Fruit fly (Drosophila melanogaster) whole organism, embryonic: ENCODE results near the gene CG17234.

ENCODE experiments used
- ATbp ChIP-seq: fragments of 200-800 bp; sonication (Bioruptor generic); optimal IDR thresholded peaks from 2 replicates; lab custom pipeline; 2017; ENCODE audit warnings: missing biosample characterization, mild to moderate bottlenecking, missing genetic modification characterization, missing genetic modification reagents
- Antp ChIP-seq: fragments of 200-800 bp; sonication (Bioruptor generic); optimal IDR thresholded peaks from 3 replicates; lab custom pipeline; 2016; ENCODE audit warnings: missing biosample characterization, missing genetic modification characterization
- CG10267 ChIP-seq: fragments of 200-800 bp; sonication (Bioruptor generic); optimal IDR thresholded peaks from 2 replicates; lab custom pipeline; 2018; ENCODE audit warnings: missing biosample characterization, mild to moderate bottlenecking, missing genetic modification characterization, moderate library complexity
- CG11695 ChIP-seq: fragments of 200-800 bp; sonication (Bioruptor generic); IDR thresholded peaks from 3 replicates; pipeline ENCODE4 v1.3.6; 2022; ENCODE audit warnings: missing biosample characterization, missing genetic modification characterization
- CG12155 ChIP-seq: fragments of 200-800 bp; sonication (Bioruptor generic); optimal IDR thresholded peaks from 3 replicates; lab custom pipeline; 2016; ENCODE audit warnings: missing biosample characterization, missing genetic modification characterization
- CG12391 ChIP-seq: fragments of 200-800 bp; sonication (Bioruptor generic); optimal IDR thresholded peaks from 3 replicates; lab custom pipeline; 2018; ENCODE audit warnings: missing biosample characterization, mild to moderate bottlenecking, missing genetic modification characterization, moderate library complexity
- CG12659 ChIP-seq: fragments of 200-800 bp; sonication (Bioruptor generic); optimal IDR thresholded peaks from 3 replicates; lab custom pipeline; 2017; ENCODE audit warnings: mild to moderate bottlenecking, missing biosample characterization, missing genetic modification reagents, missing genetic modification characterization
- CG12942 ChIP-seq: fragments of 200-800 bp; sonication (Bioruptor generic); optimal IDR thresholded peaks from 3 replicates; lab custom pipeline; 2016; ENCODE audit warnings: missing biosample characterization, missing genetic modification characterization
- CG13624 ChIP-seq: fragments of 200-800 bp; sonication (Bioruptor generic); optimal IDR thresholded peaks from 2 replicates; lab custom pipeline; 2016; ENCODE audit warnings: missing biosample characterization, missing genetic modification characterization
- CG15479 ChIP-seq: fragments of 200-800 bp; sonication (Bioruptor generic); optimal IDR thresholded peaks from 3 replicates; lab custom pipeline; 2019; ENCODE audit warnings: missing biosample characterization, mild to moderate bottlenecking, missing genetic modification characterization, moderate library complexity
- CG15514 ChIP-seq: fragments of 200-800 bp; sonication (Bioruptor generic); optimal IDR thresholded peaks from 3 replicates; lab custom pipeline; 2017; ENCODE audit warnings: missing biosample characterization, missing genetic modification characterization, mild to moderate bottlenecking, moderate library complexity, missing genetic modification reagents
- CG17385 ChIP-seq: fragments of 200-800 bp; sonication (Bioruptor generic); optimal IDR thresholded peaks from 3 replicates; lab custom pipeline; 2018; ENCODE audit warnings: missing biosample characterization, mild to moderate bottlenecking, missing genetic modification characterization
- CG18599 ChIP-seq: fragments of 200-800 bp; sonication (Bioruptor generic); optimal IDR thresholded peaks from 3 replicates; lab custom pipeline; 2017; ENCODE audit warnings: missing biosample characterization, missing genetic modification characterization, mild to moderate bottlenecking, moderate library complexity, missing genetic modification reagents
- CG2120 ChIP-seq: fragments of 200-800 bp; sonication (Bioruptor generic); optimal IDR thresholded peaks from 3 replicates; lab custom pipeline; 2016; ENCODE audit warnings: missing biosample characterization, missing genetic modification characterization
- CG2712 ChIP-seq: fragments of 200-800 bp; optimal IDR thresholded peaks from 3 replicates; lab custom pipeline; 2019; ENCODE audit warnings: missing biosample characterization, mild to moderate bottlenecking, missing genetic modification characterization, moderate library complexity
- CG3281 ChIP-seq: fragments of 200-800 bp; sonication (Bioruptor generic); optimal IDR thresholded peaks from 3 replicates; lab custom pipeline; 2017; ENCODE audit warnings: missing biosample characterization, mild to moderate bottlenecking, missing genetic modification characterization
- CG34422 ChIP-seq: fragments of 200-800 bp; sonication (Bioruptor generic); IDR thresholded peaks from 3 replicates; pipeline ENCODE4 v1.3.6; 2022; ENCODE audit warnings: missing biosample characterization, missing genetic modification characterization
- CG42726 ChIP-seq: fragments of 200-800 bp; sonication (Bioruptor generic); IDR thresholded peaks from 2 replicates; pipeline ENCODE4 v1.3.6; 2022; ENCODE audit warnings: missing biosample characterization, missing genetic modification characterization; ENCODE audit not compliant: partially characterized antibody
- CoRest ChIP-seq: fragments of 200-800 bp; sonication (Bioruptor generic); optimal IDR thresholded peaks from 3 replicates; lab custom pipeline; 2018; ENCODE audit warnings: missing biosample characterization, mild to moderate bottlenecking, missing genetic modification characterization, moderate library complexity
- D19A ChIP-seq: fragments of 200-800 bp; optimal IDR thresholded peaks from 3 replicates; lab custom pipeline; 2019; ENCODE audit warnings: missing biosample characterization, mild to moderate bottlenecking, missing genetic modification characterization, moderate library complexity
- Dll ChIP-seq: fragments of 200-800 bp; sonication (Bioruptor generic); IDR thresholded peaks from 4 replicates; pipeline ENCODE4 v1.3.6; 2022; ENCODE audit warnings: missing biosample characterization, missing genetic modification characterization; ENCODE audit not compliant: partially characterized antibody
- Dref ChIP-seq: fragments of 200-800 bp; sonication (Bioruptor generic); IDR thresholded peaks from 2 replicates; pipeline ENCODE4 v1.3.6; 2022; ENCODE audit warnings: missing biosample characterization, missing genetic modification characterization
- E2f2 ChIP-seq: fragments of 200-800 bp; sonication (Bioruptor generic); IDR thresholded peaks from 2 replicates; pipeline ENCODE4 v1.3.6; 2022; ENCODE audit warnings: missing biosample characterization, missing genetic modification characterization
- Ets97D ChIP-seq: fragments of 200-800 bp; sonication (Bioruptor generic); optimal IDR thresholded peaks from 3 replicates; lab custom pipeline; 2016; ENCODE audit warnings: missing biosample characterization, missing genetic modification characterization
- Fer1 ChIP-seq: fragments of 200-800 bp; sonication (Bioruptor generic); optimal IDR thresholded peaks from 2 replicates; lab custom pipeline; 2017; ENCODE audit warnings: missing biosample characterization, mild to moderate bottlenecking, missing genetic modification characterization
- HmgZ ChIP-seq: fragments of 200-800 bp; sonication (Bioruptor generic); optimal IDR thresholded peaks from 2 replicates; lab custom pipeline; 2018; ENCODE audit warnings: missing biosample characterization, mild to moderate bottlenecking, missing genetic modification characterization
- MBD-R2 ChIP-seq: fragments of 200-800 bp; sonication (Bioruptor generic); IDR thresholded peaks from 2 replicates; pipeline ENCODE4 v1.3.6; 2022; ENCODE audit warnings: missing biosample characterization, missing genetic modification characterization
- Rfx ChIP-seq: fragments of 200-800 bp; sonication (Bioruptor generic); IDR thresholded peaks from 2 replicates; pipeline ENCODE4 v1.3.6; 2022; ENCODE audit warnings: missing biosample characterization, missing genetic modification characterization
- Sin3A ChIP-seq: fragments of >200 bp; optimal IDR thresholded peaks from 2 replicates; lab custom pipeline; 2018
- Xbp1 ChIP-seq: fragments of 200-800 bp; sonication (Bioruptor generic); optimal IDR thresholded peaks from 3 replicates; lab custom pipeline; 2016; ENCODE audit warnings: missing biosample characterization, mild to moderate bottlenecking, missing genetic modification characterization
- YL-1 ChIP-seq: fragments of 200-800 bp; sonication (Bioruptor generic); optimal IDR thresholded peaks from 3 replicates; lab custom pipeline; 2017; ENCODE audit warnings: missing biosample characterization, mild to moderate bottlenecking, missing genetic modification characterization
- chinmo ChIP-seq: fragments of 200-800 bp; sonication (Bioruptor generic); IDR thresholded peaks from 4 replicates; pipeline ENCODE4 v1.3.6; 2022; ENCODE audit warnings: missing biosample characterization, missing genetic modification characterization; ENCODE audit not compliant: partially characterized antibody
- crp ChIP-seq, 2 experiments: fragments of 200-800 bp; sonication (Bioruptor generic); optimal IDR thresholded peaks; 2 replicates in 1 of 2; 3 replicates in 1 of 2; lab custom pipeline; 2017; ENCODE audit warnings: missing biosample characterization in 2 of 2, missing genetic modification characterization in 2 of 2, mild to moderate bottlenecking in 1 of 2, moderate library complexity in 1 of 2
- dpn ChIP-seq, 2 experiments: fragments of 200-800 bp; sonication (Bioruptor generic); optimal IDR thresholded peaks; 3 replicates each; lab custom pipeline; 2016; ENCODE audit warnings: missing biosample characterization in 2 of 2, missing genetic modification characterization in 2 of 2
- en ChIP-seq: fragments of 200-800 bp; sonication (Bioruptor generic); optimal IDR thresholded peaks from 2 replicates; lab custom pipeline; 2016; ENCODE audit warnings: missing biosample characterization, missing genetic modification characterization
- exex ChIP-seq: fragments of 200-800 bp; sonication (Bioruptor generic); optimal IDR thresholded peaks from 4 replicates; lab custom pipeline; 2018; ENCODE audit warnings: missing biosample characterization, mild to moderate bottlenecking, missing genetic modification characterization, moderate library complexity
- gcm2 ChIP-seq: fragments of 200-800 bp; sonication (Bioruptor generic); optimal IDR thresholded peaks from 2 replicates; lab custom pipeline; 2016; ENCODE audit warnings: missing biosample characterization, missing genetic modification characterization
- gro ChIP-seq: fragments of 200-800 bp; sonication (Bioruptor generic); optimal IDR thresholded peaks from 2 replicates; lab custom pipeline; 2016; ENCODE audit warnings: missing biosample characterization, missing genetic modification characterization
- her ChIP-seq: fragments of 200-800 bp; sonication (Bioruptor generic); optimal IDR thresholded peaks from 2 replicates; lab custom pipeline; 2016; ENCODE audit warnings: missing biosample characterization, missing genetic modification characterization
- jing ChIP-seq: fragments of 200-800 bp; sonication (Bioruptor generic); optimal IDR thresholded peaks from 2 replicates; lab custom pipeline; 2018; ENCODE audit warnings: missing biosample characterization, mild to moderate bottlenecking, missing genetic modification characterization
- klu ChIP-seq: fragments of 200-800 bp; sonication (Bioruptor generic); IDR thresholded peaks from 2 replicates; pipeline ENCODE4 v1.3.6; 2022; ENCODE audit warnings: missing biosample characterization, missing genetic modification characterization
- row ChIP-seq: fragments of 200-800 bp; sonication (Bioruptor generic); IDR thresholded peaks from 3 replicates; pipeline ENCODE4 v1.3.6; 2022; ENCODE audit warnings: missing biosample characterization, missing genetic modification characterization
- sob ChIP-seq: fragments of 200-800 bp; sonication (Bioruptor generic); IDR thresholded peaks from 2 replicates; pipeline ENCODE4 v1.3.6; 2022; ENCODE audit warnings: missing biosample characterization, missing genetic modification characterization
- stwl ChIP-seq: fragments of 200-800 bp; sonication (Bioruptor generic); optimal IDR thresholded peaks from 3 replicates; lab custom pipeline; 2018; ENCODE audit warnings: missing biosample characterization, mild to moderate bottlenecking, missing genetic modification characterization, moderate library complexity
- sug ChIP-seq: fragments of 200-800 bp; optimal IDR thresholded peaks from 2 replicates; lab custom pipeline; 2019; ENCODE audit warnings: missing biosample characterization, mild to moderate bottlenecking, missing genetic modification characterization, moderate library complexity
- unc-4 ChIP-seq: fragments of 200-800 bp; sonication (Bioruptor generic); IDR thresholded peaks from 2 replicates; pipeline ENCODE4 v1.3.6; 2022; ENCODE audit warnings: missing biosample characterization, missing genetic modification characterization; ENCODE audit not compliant: partially characterized antibody
- wdn ChIP-seq: fragments of 200-800 bp; sonication (Bioruptor generic); IDR thresholded peaks from 2 replicates; pipeline ENCODE4 v1.3.6; 2022; ENCODE audit warnings: missing biosample characterization, missing genetic modification characterization
- zfh2 ChIP-seq: fragments of 200-800 bp; sonication (Bioruptor generic); optimal IDR thresholded peaks from 2 replicates; lab custom pipeline; 2016; ENCODE audit warnings: missing biosample characterization, missing genetic modification characterization

Gene CG17234

dm6 chr2L:2217067-2217684, 35.7 kb upstream of the CG17234 start, which contains the start of the genes CG15386, CG42371 and mio (continued):
- TF ChIP-seq jing (GFP tag; lab: Kevin White, UChicago) (no peak), crp (GFP tag; optimal IDR thresholded peaks at IDR 0.05; lab: Kevin White, UChicago) (peak; percentile 71 to 96), dpn (GFP tag; optimal IDR thresholded peaks at IDR 0.05; lab: Kevin White, UChicago) (peak; percentile 15 to 38), CG2120 (GFP tag; lab: Kevin White, UChicago) (peak; percentile 54), Dref (peak; percentile 81), MBD-R2 (GFP tag; lab: Robert Waterston, UW) (peak; percentile 98), gcm2 (GFP tag; lab: Kevin White, UChicago) (no peak), CG3281 (GFP tag; lab: Kevin White, UChicago) (peak; percentile 10), CG12155 (peak; percentile 10), YL-1 (GFP tag; lab: Kevin White, UChicago) (peak; percentile 57), Antp (GFP tag; lab: Kevin White, UChicago) (peak; percentile 35), wdn (0 out of 2 replicates have a peak, but pooled peaks have one; percentile 19), CG12942 (no peak), D19A (tag; lab: Kevin White, UChicago) (no peak), zfh2 (GFP tag; lab: Kevin White, UChicago) (peak; percentile 16), CG15514 (GFP tag; lab: Kevin White, UChicago) (peak; percentile 34), gro (GFP tag; lab: Kevin White, UChicago) (peak; percentile 64), unc-4 (peak; percentile 53), Sin3A (lab: Kevin White, UChicago) (peak; percentile 34), sug (tag; lab: Kevin White, UChicago) (peak; percentile 37), Dll (GFP tag; lab: Robert Waterston, UW) (peak; percentile 61; the same call in 2 of the 4 replicates), CG11695 (GFP tag; lab: Robert Waterston, UW) (0 out of 3 replicates have a peak, but pooled peaks have one; percentile 23), CG2712 (peak; percentile 2), CoRest (tag; lab: Kevin White, UChicago) (peak; percentile 9), Rfx (peak; percentile 11; the same call in 1 of the 2 replicates), CG18599 (GFP tag; lab: Kevin White, UChicago) (peak; percentile 0), stwl (tag; lab: Kevin White, UChicago) (peak; percentile 80), row (GFP tag; lab: Robert Waterston, UW) (peak; percentile 14; the same call in 1 of the 3 replicates), CG12391 (tag; lab: Kevin White, UChicago) (peak; percentile 16), her (GFP tag; lab: Kevin White, UChicago) (peak; percentile 11), E2f2 (GFP tag; lab: Robert Waterston, UW) (peak; percentile 53), klu (no peak), en (no peak), CG42726 (GFP tag; lab: Robert Waterston, UW) (0 out of 2 replicates have a peak, but pooled peaks have one; percentile 40), CG10267 (tag; lab: Kevin White, UChicago) (peak; percentile 93), CG34422 (GFP tag; lab: Robert Waterston, UW) (peak; percentile 88), exex (tag; lab: Kevin White, UChicago) (peak; percentile 28), sob (peak; percentile 39; the same call in 1 of the 2 replicates), CG12659 (peak; percentile 52), HmgZ (tag; lab: Kevin White, UChicago) (peak; percentile 51), CG13624 (peak; percentile 82), Ets97D (GFP tag; lab: Kevin White, UChicago) (peak; percentile 52), ATbp (GFP tag; lab: Kevin White, UChicago) (no peak), CG17385 (GFP tag; lab: Kevin White, UChicago) (peak; percentile 99), Xbp1 (GFP tag; lab: Kevin White, UChicago) (no peak), chinmo (GFP tag; lab: Robert Waterston, UW) (peak; percentile 93), CG15479 (peak; percentile 20), Fer1 (GFP tag; lab: Kevin White, UChicago) (peak; percentile 42)
